Fruit fly (Drosophila melanogaster): ENCODE data around the gene CtsB.

DNA sequence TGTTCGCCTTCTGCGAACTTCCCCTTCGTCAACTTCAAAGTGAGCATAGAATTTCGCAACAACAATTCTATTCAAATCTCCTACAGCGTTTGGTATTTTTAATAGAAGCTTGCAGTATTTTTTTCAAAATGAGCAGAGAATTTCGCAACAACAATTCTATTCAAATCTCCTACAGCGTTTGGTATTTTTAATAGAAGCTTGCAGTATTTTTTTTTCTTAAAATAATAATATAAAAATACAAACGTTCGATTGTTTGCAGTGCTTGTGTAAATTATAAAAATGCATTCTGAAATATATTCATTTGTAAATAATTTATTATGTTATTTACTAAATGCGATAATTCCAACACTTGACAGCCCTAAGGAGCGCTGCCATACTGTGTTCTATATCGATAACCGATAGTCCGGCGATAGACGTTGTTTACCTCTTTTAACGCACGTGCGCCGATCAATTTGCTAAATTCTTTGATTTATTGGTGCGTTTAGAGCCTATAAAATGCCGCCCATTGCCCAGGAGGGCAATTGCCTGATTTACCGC lies 25.1 kb downstream of the CtsB start, which contains the start of the genes CG32625 and Rtc1:
- TF ChIP-seq fru (GFP tag; optimal IDR thresholded peaks at IDR 0.05): no peak
- TF ChIP-seq h (GFP tag; optimal IDR thresholded peaks at IDR 0.05): peak; percentile 46
- peak; percentile 34 for TF ChIP-seq Sp1 (GFP tag; optimal IDR thresholded peaks at IDR 0.05)
- no peak for TF ChIP-seq dl (GFP tag; optimal IDR thresholded peaks at IDR 0.05; ENCODE audit: insufficient read depth in 1 of 2, partially characterized antibody in 2 of 2)
- TF ChIP-seq CG9705 (GFP tag; optimal IDR thresholded peaks at IDR 0.05): peak; percentile 19
- TF ChIP-seq OdsH (GFP tag; optimal IDR thresholded peaks at IDR 0.05): peak; percentile 5
- peak; percentile 41 for TF ChIP-seq woc (GFP tag; optimal IDR thresholded peaks at IDR 0.05)

Measured in whole organism, wandering third instar larva.